Worm (Caenorhabditis elegans) whole organism, midembryonic: ENCODE results near the gene F21D5.5.

ENCODE experiments used
- T22C8.4 ChIP-seq: fragments of 200-800 bp; sonication (Bioruptor generic); IDR thresholded peaks from 2 replicates; pipeline ENCODE4 v1.3.6; 2022; ENCODE audit warnings: missing genetic modification characterization, missing compliant biosample characterization
- cog-1 ChIP-seq: sonication (generic microtip); optimal IDR thresholded peaks from 2 replicates; lab custom pipeline; 2016; ENCODE audit warnings: missing genetic modification characterization, missing compliant biosample characterization
- flt-1 ChIP-seq: fragments of 200-800 bp; sonication (Bioruptor generic); IDR thresholded peaks from 2 replicates; pipeline ENCODE4 v1.3.6; 2022; ENCODE audit warnings: missing genetic modification characterization, missing compliant biosample characterization
- klf-2 ChIP-seq: fragments of 200-800 bp; sonication (Bioruptor generic); conservative IDR thresholded peaks from 2 replicates; pipeline ENCODE4 v1.3.6; 2022; ENCODE audit warnings: missing genetic modification reagents, missing genetic modification characterization, missing compliant biosample characterization
- med-1 ChIP-seq: sonication (generic microtip); optimal IDR thresholded peaks from 2 replicates; lab custom pipeline; 2017; ENCODE audit warnings: missing genetic modification characterization, mild to moderate bottlenecking, missing compliant biosample characterization, antibody characterized with exemption, missing genetic modification reagents; ENCODE audit not compliant: insufficient read depth
- ref-1 ChIP-seq: fragments of 200-800 bp; sonication (Bioruptor generic); conservative IDR thresholded peaks from 2 replicates; pipeline ENCODE4 v1.3.6; 2022; ENCODE audit warnings: missing genetic modification reagents, missing genetic modification characterization, missing compliant biosample characterization
- tab-1 ChIP-seq: fragments of 200-800 bp; sonication (Bioruptor generic); IDR thresholded peaks from 2 replicates; pipeline ENCODE4 v1.3.6; 2022; ENCODE audit warnings: missing genetic modification characterization, missing compliant biosample characterization
- ztf-23 ChIP-seq: fragments of 200-800 bp; sonication (Bioruptor generic); IDR thresholded peaks from 2 replicates; pipeline ENCODE4 v1.3.6; 2022; ENCODE audit warnings: missing genetic modification reagents, missing genetic modification characterization, missing compliant biosample characterization
- ztf-29 ChIP-seq: fragments of 200-800 bp; sonication (Bioruptor generic); IDR thresholded peaks from 2 replicates; pipeline ENCODE4 v1.3.6; 2022; ENCODE audit warnings: missing genetic modification reagents, missing genetic modification characterization, missing compliant biosample characterization

ce11 chrIV:8686510-8686909 lies 52.7 kb downstream of the F21D5.5 start, which contains the start of gene pole-2:
- TF ChIP-seq ref-1 (GFP tag; lab: Robert Waterston, UW) (no peak), ztf-23 (GFP tag; lab: Robert Waterston, UW) (no peak), med-1 (no peak), ztf-29 (no peak), klf-2 (GFP tag; lab: Robert Waterston, UW) (no peak), flt-1 (no peak), tab-1 (no peak), cog-1 (tag; lab: Kevin White, UChicago) (no peak), T22C8.4 (GFP tag; lab: Robert Waterston, UW) (no peak)
